Fruit fly (Drosophila melanogaster) whole organism, embryonic: Measurements from ENCODE around the gene MED22.

Experiments
- Ada2b ChIP-seq: fragments of 200-800 bp; sonication (Bioruptor generic); IDR thresholded peaks from 2 replicates; pipeline ENCODE4 v1.3.6; 2022; ENCODE audit warnings: missing biosample characterization, missing genetic modification characterization
- Atf-2 ChIP-seq: fragments of 200-800 bp; sonication (Bioruptor generic); optimal IDR thresholded peaks from 2 replicates; lab custom pipeline; 2016; ENCODE audit warnings: missing biosample characterization, missing genetic modification characterization
- Awh ChIP-seq: fragments of 200-800 bp; sonication (Bioruptor generic); IDR thresholded peaks from 2 replicates; pipeline ENCODE4, ENCODE4 v1.3.6; 2022; ENCODE audit warnings: missing biosample characterization, missing genetic modification characterization
- BtbVII ChIP-seq: fragments of 200-800 bp; sonication (Bioruptor generic); optimal IDR thresholded peaks from 3 replicates; lab custom pipeline; 2017; ENCODE audit warnings: missing biosample characterization, mild to moderate bottlenecking, missing genetic modification characterization
- CG10431 ChIP-seq: fragments of 200-800 bp; sonication (Bioruptor generic); optimal IDR thresholded peaks from 3 replicates; lab custom pipeline; 2018; ENCODE audit warnings: missing biosample characterization, mild to moderate bottlenecking, missing genetic modification characterization
- CG10979 ChIP-seq: fragments of 200-800 bp; sonication (Bioruptor generic); optimal IDR thresholded peaks from 2 replicates; lab custom pipeline; 2018; ENCODE audit warnings: missing biosample characterization, mild to moderate bottlenecking, missing genetic modification characterization, moderate library complexity
- CG11695 ChIP-seq: fragments of 200-800 bp; sonication (Bioruptor generic); IDR thresholded peaks from 3 replicates; pipeline ENCODE4 v1.3.6; 2022; ENCODE audit warnings: missing biosample characterization, missing genetic modification characterization
- CG12391 ChIP-seq: fragments of 200-800 bp; sonication (Bioruptor generic); optimal IDR thresholded peaks from 3 replicates; lab custom pipeline; 2018; ENCODE audit warnings: missing biosample characterization, mild to moderate bottlenecking, missing genetic modification characterization, moderate library complexity
- CG12769 ChIP-seq: fragments of 200-800 bp; sonication (Bioruptor generic); optimal IDR thresholded peaks from 2 replicates; lab custom pipeline; 2019; ENCODE audit warnings: missing biosample characterization, mild to moderate bottlenecking, missing genetic modification characterization, moderate library complexity
- CG1529 ChIP-seq: fragments of 200-800 bp; sonication (Bioruptor generic); optimal IDR thresholded peaks from 3 replicates; lab custom pipeline; 2018; ENCODE audit warnings: missing biosample characterization, missing genetic modification characterization
- CG15601 ChIP-seq: fragments of 200-800 bp; sonication (Bioruptor generic); optimal IDR thresholded peaks from 3 replicates; lab custom pipeline; 2019; ENCODE audit warnings: missing biosample characterization, mild to moderate bottlenecking, missing genetic modification characterization, moderate library complexity
- CG17361 ChIP-seq: fragments of 200-800 bp; sonication (Bioruptor generic); IDR thresholded peaks from 3 replicates; pipeline ENCODE4 v1.3.6; 2022; ENCODE audit warnings: missing biosample characterization, missing genetic modification characterization
- CG17612 ChIP-seq: fragments of 200-800 bp; sonication (Bioruptor generic); IDR thresholded peaks from 2 replicates; pipeline ENCODE4 v1.3.6; 2022; ENCODE audit warnings: missing biosample characterization, missing genetic modification characterization
- CG17802 ChIP-seq: fragments of 200-800 bp; sonication (Bioruptor generic); optimal IDR thresholded peaks from 2 replicates; lab custom pipeline; 2018; ENCODE audit warnings: missing biosample characterization, mild to moderate bottlenecking, missing genetic modification characterization, moderate library complexity
- CG5180 ChIP-seq: fragments of 200-800 bp; sonication (Bioruptor generic); optimal IDR thresholded peaks from 3 replicates; lab custom pipeline; 2017; ENCODE audit warnings: missing biosample characterization, missing genetic modification characterization, mild to moderate bottlenecking, moderate library complexity, missing genetic modification reagents
- CG7839 ChIP-seq: fragments of 200-800 bp; sonication (Bioruptor generic); optimal IDR thresholded peaks from 3 replicates; lab custom pipeline; 2018; ENCODE audit warnings: missing biosample characterization, mild to moderate bottlenecking, missing genetic modification characterization, moderate library complexity
- CG8765 ChIP-seq: fragments of 200-800 bp; sonication (Bioruptor generic); IDR thresholded peaks from 2 replicates; pipeline ENCODE4 v1.3.6; 2022; ENCODE audit warnings: missing biosample characterization, missing genetic modification characterization
- D19A ChIP-seq: fragments of 200-800 bp; optimal IDR thresholded peaks from 3 replicates; lab custom pipeline; 2019; ENCODE audit warnings: missing biosample characterization, mild to moderate bottlenecking, missing genetic modification characterization, moderate library complexity
- D19B ChIP-seq: fragments of 200-800 bp; sonication (Bioruptor generic); optimal IDR thresholded peaks from 2 replicates; lab custom pipeline; 2017; ENCODE audit warnings: missing biosample characterization, mild to moderate bottlenecking, missing genetic modification characterization
- Doc3 ChIP-seq: fragments of 200-800 bp; sonication (Bioruptor generic); IDR thresholded peaks from 3 replicates; pipeline ENCODE4 v1.3.6; 2022; ENCODE audit warnings: missing biosample characterization, missing genetic modification characterization; ENCODE audit not compliant: partially characterized antibody
- Drgx ChIP-seq: fragments of 200-800 bp; sonication (Bioruptor generic); IDR thresholded peaks from 2 replicates; pipeline ENCODE4 v1.3.6; 2022; ENCODE audit warnings: missing biosample characterization, missing genetic modification characterization
- H2.0 ChIP-seq: fragments of 200-800 bp; sonication (Bioruptor generic); IDR thresholded peaks from 2 replicates; pipeline ENCODE4 v1.3.6; 2022; ENCODE audit warnings: missing biosample characterization, missing genetic modification characterization
- Hey ChIP-seq: fragments of 200-800 bp; sonication (Bioruptor generic); optimal IDR thresholded peaks from 3 replicates; lab custom pipeline; 2018; ENCODE audit warnings: missing biosample characterization, mild to moderate bottlenecking, missing genetic modification characterization
- Med ChIP-seq: fragments of 200-800 bp; sonication (Bioruptor generic); peaks from one replicate; lab custom pipeline; 2016; ENCODE audit warnings: missing biosample characterization, missing genetic modification characterization, mild to moderate bottlenecking, inconsistent platforms, moderate library complexity
- Mrtf ChIP-seq: fragments of 200-800 bp; sonication (Bioruptor generic); IDR thresholded peaks from 3 replicates; pipeline ENCODE4 v1.3.6; 2022; ENCODE audit warnings: missing biosample characterization, missing genetic modification characterization
- Nf-YA ChIP-seq: fragments of 200-800 bp; sonication (Bioruptor generic); IDR thresholded peaks from 2 replicates; pipeline ENCODE4 v1.3.6; 2022; ENCODE audit warnings: missing biosample characterization, missing genetic modification characterization
- Oaz ChIP-seq: fragments of 200-800 bp; sonication (Bioruptor generic); IDR thresholded peaks from 2 replicates; pipeline ENCODE4 v1.3.6; 2022; ENCODE audit warnings: missing biosample characterization, missing genetic modification characterization
- Ptx1 ChIP-seq: fragments of 200-800 bp; sonication (Bioruptor generic); IDR thresholded peaks from 2 replicates; pipeline ENCODE4 v1.3.6; 2022; ENCODE audit warnings: missing biosample characterization, missing genetic modification characterization
- Spps ChIP-seq: fragments of 200-800 bp; sonication (Bioruptor generic); optimal IDR thresholded peaks from 2 replicates; lab custom pipeline; 2018; ENCODE audit warnings: missing biosample characterization, mild to moderate bottlenecking, missing genetic modification characterization
- Vsx1 ChIP-seq: fragments of 200-800 bp; sonication (Bioruptor generic); optimal IDR thresholded peaks from 2 replicates; lab custom pipeline; 2017; ENCODE audit warnings: missing biosample characterization, mild to moderate bottlenecking, missing genetic modification characterization, missing genetic modification reagents
- abd-A ChIP-seq: fragments of 200-800 bp; sonication (Bioruptor generic); optimal IDR thresholded peaks from 3 replicates; lab custom pipeline; 2019; ENCODE audit warnings: missing biosample characterization, mild to moderate bottlenecking, missing genetic modification characterization, moderate library complexity
- chinmo ChIP-seq: fragments of 200-800 bp; sonication (Bioruptor generic); IDR thresholded peaks from 4 replicates; pipeline ENCODE4 v1.3.6; 2022; ENCODE audit warnings: missing biosample characterization, missing genetic modification characterization; ENCODE audit not compliant: partially characterized antibody
- chm ChIP-seq: fragments of 200-800 bp; sonication (Bioruptor generic); IDR thresholded peaks from 2 replicates; pipeline ENCODE4 v1.3.6; 2022; ENCODE audit warnings: missing biosample characterization, missing genetic modification characterization
- chn ChIP-seq: fragments of 200-800 bp; sonication (Bioruptor generic); optimal IDR thresholded peaks from 2 replicates; lab custom pipeline; 2016; ENCODE audit warnings: missing biosample characterization, missing genetic modification characterization
- croc ChIP-seq: fragments of 200-800 bp; sonication (Bioruptor generic); conservative IDR thresholded peaks from 3 replicates; pipeline ENCODE4 v1.3.6; 2022; ENCODE audit warnings: missing biosample characterization, missing genetic modification characterization
- emc ChIP-seq: fragments of 200-800 bp; sonication (Bioruptor generic); optimal IDR thresholded peaks from 2 replicates; lab custom pipeline; 2016; ENCODE audit warnings: missing biosample characterization, missing genetic modification characterization
- fu2 ChIP-seq: fragments of 200-800 bp; sonication (Bioruptor generic); optimal IDR thresholded peaks from 2 replicates; lab custom pipeline; 2016; ENCODE audit warnings: missing biosample characterization, missing genetic modification characterization
- lbe ChIP-seq: fragments of 200-800 bp; sonication (Bioruptor generic); optimal IDR thresholded peaks from 2 replicates; lab custom pipeline; 2016; ENCODE audit warnings: missing biosample characterization, mild to moderate bottlenecking, missing genetic modification characterization
- lola ChIP-seq, 3 experiments: fragments of >200 bp in 2 of 3; fragments of 200-800 bp in 1 of 3; sonication (Bioruptor generic) in 1 of 3; optimal IDR thresholded peaks; 2 replicates each; lab custom pipeline; 2017 to 2019; ENCODE audit warnings: missing biosample characterization in 3 of 3, missing genetic modification characterization in 3 of 3, mild to moderate bottlenecking in 1 of 3, moderate library complexity in 1 of 3
- lov ChIP-seq, 2 experiments: fragments of 200-800 bp in 1 of 2; fragments of >200 bp in 1 of 2; sonication (Bioruptor generic) in 1 of 2; IDR thresholded peaks in 1 of 2; optimal IDR thresholded peaks in 1 of 2; 2 replicates in 1 of 2; 3 replicates in 1 of 2; pipeline versions ENCODE4 v1.3.6 to Lab custom; 2017 to 2022; ENCODE audit warnings: missing biosample characterization in 1 of 2, missing genetic modification characterization in 1 of 2
- pho ChIP-seq: fragments of 200-800 bp; sonication (Bioruptor generic); optimal IDR thresholded peaks from 2 replicates; lab custom pipeline; 2016; ENCODE audit warnings: missing biosample characterization, missing genetic modification characterization
- scrt ChIP-seq: fragments of 200-800 bp; sonication (Bioruptor generic); optimal IDR thresholded peaks from 2 replicates; lab custom pipeline; 2018; ENCODE audit warnings: missing biosample characterization, mild to moderate bottlenecking, missing genetic modification characterization, moderate library complexity
- sd ChIP-seq: fragments of 200-800 bp; sonication (Bioruptor generic); optimal IDR thresholded peaks from 3 replicates; lab custom pipeline; 2018; ENCODE audit warnings: missing biosample characterization, mild to moderate bottlenecking, missing genetic modification characterization, moderate library complexity
- sim ChIP-seq: fragments of 200-800 bp; sonication (Bioruptor generic); IDR thresholded peaks from 2 replicates; pipeline ENCODE4 v1.3.6; 2022; ENCODE audit warnings: missing biosample characterization, missing genetic modification characterization
- sima ChIP-seq: fragments of 200-800 bp; sonication (Bioruptor generic); optimal IDR thresholded peaks from 2 replicates; lab custom pipeline; 2016; ENCODE audit warnings: missing biosample characterization, missing genetic modification characterization
- ssp ChIP-seq: fragments of 200-800 bp; sonication (Bioruptor generic); IDR thresholded peaks from 2 replicates; pipeline ENCODE4 v1.3.6; 2022; ENCODE audit warnings: missing biosample characterization, missing genetic modification characterization
- vvl ChIP-seq: fragments of 200-800 bp; sonication (Bioruptor generic); IDR thresholded peaks from 2 replicates; pipeline ENCODE4 v1.3.6; 2022; ENCODE audit warnings: missing biosample characterization, missing genetic modification characterization

The MED22 gene

DNA sequence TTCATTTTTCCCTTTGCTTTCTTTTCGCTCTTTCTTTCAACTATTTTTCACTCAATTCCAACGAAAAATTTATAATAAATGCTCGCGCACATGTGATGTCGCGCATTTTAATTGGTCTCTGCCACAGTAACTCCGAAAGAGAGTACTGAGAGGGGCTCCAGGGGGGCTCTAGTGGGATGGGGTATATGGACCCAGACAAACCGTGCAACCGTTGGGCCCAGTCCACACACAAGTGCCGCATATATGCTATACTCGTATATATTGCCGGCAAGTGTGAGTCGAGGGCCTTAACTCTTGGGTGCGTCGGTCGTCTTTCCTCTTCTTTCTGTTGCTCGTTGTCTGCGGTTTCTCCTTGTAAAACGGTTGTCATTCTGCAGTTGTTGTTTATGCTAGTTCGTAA lies 29.6 kb upstream of the MED22 start (continued):
- TF ChIP-seq CG7839 (no peak), Med (GFP tag; lab: Kevin White, UChicago) (no peak), chm (GFP tag; lab: Robert Waterston, UW) (no peak), Oaz (GFP tag; lab: Robert Waterston, UW) (no peak), Nf-YA (GFP tag; lab: Robert Waterston, UW) (no peak), CG17802 (tag; lab: Kevin White, UChicago) (peak; percentile 95), Mrtf (GFP tag; lab: Robert Waterston, UW) (no peak), ssp (no peak), Doc3 (GFP tag; lab: Robert Waterston, UW) (no peak), scrt (GFP tag; lab: Kevin White, UChicago) (no peak), CG15601 (tag; lab: Kevin White, UChicago) (no peak), CG17361 (no peak), CG8765 (no peak), CG5180 (no peak), vvl (0 out of 2 replicates have a peak, but pooled peaks have one; percentile 16)

DNA sequence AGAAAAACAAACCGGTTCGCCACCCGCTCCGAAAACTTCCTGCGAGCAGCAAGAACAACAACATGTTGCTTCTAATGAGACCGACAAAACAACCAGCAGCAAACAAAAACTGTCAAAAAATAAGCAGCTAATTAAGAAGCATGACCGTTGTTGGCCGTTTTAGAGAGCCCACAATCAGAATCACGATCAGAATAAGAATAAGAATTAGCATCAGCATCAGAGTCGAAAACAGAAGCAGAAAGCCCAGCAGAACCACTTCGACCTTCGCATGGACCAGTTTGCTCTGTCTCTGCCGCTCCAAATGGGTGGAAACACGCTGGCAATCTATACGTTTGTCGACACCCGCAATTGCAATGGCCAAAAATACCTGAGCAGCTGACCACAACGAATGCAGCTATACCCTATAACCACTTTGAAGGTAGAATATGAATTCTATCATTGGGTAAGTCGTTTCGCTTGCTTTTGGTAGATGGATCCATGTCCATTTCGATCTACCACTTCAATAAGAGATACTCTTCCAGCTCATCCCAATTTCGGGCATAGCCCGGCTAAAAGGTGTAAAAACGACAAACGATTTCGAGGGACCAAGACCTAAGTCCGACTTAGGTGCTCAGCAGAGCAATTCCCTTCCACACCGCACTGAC lies 28.4 kb upstream of the MED22 start:
- TF ChIP-seq Drgx (GFP tag; lab: Robert Waterston, UW) (0 out of 2 replicates have a peak, but pooled peaks have one; percentile 21), fu2 (GFP tag; lab: Kevin White, UChicago) (no peak), lov (optimal IDR thresholded peaks at IDR 0.05; lab: Kevin White, UChicago) (no peak), lov (GFP tag; IDR thresholded peaks at IDR 0.05; lab: Robert Waterston, UW) (no peak), D19A (peak; percentile 55), abd-A (peak; percentile 15), CG12769 (peak; percentile 11), Vsx1 (GFP tag; lab: Kevin White, UChicago) (peak; percentile 57), chinmo (0 out of 4 replicates have a peak, but pooled peaks have one; percentile 74)

DNA sequence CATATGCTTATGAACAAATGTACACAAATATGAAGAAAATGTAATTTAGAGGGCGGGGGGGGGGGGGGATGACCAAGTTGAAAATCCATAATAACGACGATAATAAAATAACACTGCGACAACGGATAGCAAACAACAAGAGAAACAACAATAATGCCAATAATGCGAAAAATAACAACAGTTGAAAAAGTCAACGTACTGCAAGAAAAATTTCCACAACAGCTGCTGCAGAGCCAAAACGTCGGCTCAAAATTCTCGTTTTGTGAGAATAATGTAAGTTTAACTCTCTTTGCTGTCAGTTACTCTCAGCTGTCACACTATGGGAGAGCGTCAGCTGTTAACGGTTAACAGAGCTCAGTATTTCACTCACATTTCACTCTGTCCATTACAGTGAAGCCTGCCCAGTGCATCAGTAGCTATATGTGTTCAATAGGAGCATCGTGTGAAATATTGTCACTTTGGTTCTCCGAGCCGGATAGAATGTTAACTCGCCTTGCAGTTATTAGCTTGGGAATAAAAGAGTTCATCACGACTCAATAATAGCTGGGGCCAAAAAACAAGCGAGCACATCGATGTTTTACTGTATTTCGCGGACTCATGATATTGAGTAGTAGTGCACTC lies 27.1 kb upstream of the MED22 start:
- TF ChIP-seq Atf-2 (GFP tag; lab: Kevin White, UChicago), result peak; percentile 64
- TF ChIP-seq Spps (tag; lab: Kevin White, UChicago), result peak; percentile 11
- TF ChIP-seq chn (GFP tag; lab: Kevin White, UChicago), result peak; percentile 78
- peak; percentile 38; the same call in 1 of the 2 replicates for TF ChIP-seq CG17612
- TF ChIP-seq CG1529, result peak; percentile 50
- TF ChIP-seq emc (GFP tag; lab: Kevin White, UChicago), result peak; percentile 48
- TF ChIP-seq Hey (tag; lab: Kevin White, UChicago), result no peak
- peak; percentile 57 for TF ChIP-seq Awh (GFP tag; lab: Robert Waterston, UW)
- peak; percentile 39 for TF ChIP-seq D19B (GFP tag; lab: Kevin White, UChicago)
- peak; percentile 26 for TF ChIP-seq sd (tag; lab: Kevin White, UChicago)
- 0 out of 2 replicates have a peak, but pooled peaks have one; percentile 34 for TF ChIP-seq sim (GFP tag; lab: Robert Waterston, UW)
- peak; percentile 60 for TF ChIP-seq pho
- peak; percentile 83 for TF ChIP-seq H2.0 (GFP tag; lab: Robert Waterston, UW)
- TF ChIP-seq lbe (GFP tag; lab: Kevin White, UChicago), result peak; percentile 86
- peak; percentile 83 for TF ChIP-seq CG11695
- peak; percentile 73 for TF ChIP-seq CG10979 (tag; lab: Kevin White, UChicago)
- TF ChIP-seq CG10431 (GFP tag; lab: Kevin White, UChicago), result no peak
- peak; percentile 89 for TF ChIP-seq Ptx1
- TF ChIP-seq Ada2b (GFP tag; lab: Robert Waterston, UW), result peak; percentile 83
- TF ChIP-seq croc (GFP tag; lab: Robert Waterston, UW), result peak; percentile 65
- TF ChIP-seq CG12391, result peak; percentile 77
- TF ChIP-seq sima (GFP tag; lab: Kevin White, UChicago), result no peak
- peak; percentile 61 for TF ChIP-seq BtbVII
- TF ChIP-seq lola (GFP tag; optimal IDR thresholded peaks at IDR 0.05; lab: Kevin White, UChicago), result peak in 1 of 3 experiments; percentile 53
